Fruit fly (Drosophila melanogaster) whole organism, embryonic: ENCODE data around the gene CG14803.

Source experiments
- CG11695 ChIP-seq: fragments of 200-800 bp; sonication (Bioruptor generic); IDR thresholded peaks from 3 replicates; pipeline ENCODE4 v1.3.6; 2022; ENCODE audit warnings: missing biosample characterization, missing genetic modification characterization
- CG3163 ChIP-seq: fragments of 200-800 bp; sonication (Bioruptor generic); optimal IDR thresholded peaks from 3 replicates; lab custom pipeline; 2016; ENCODE audit warnings: missing biosample characterization, missing genetic modification characterization
- CG33557 ChIP-seq: fragments of 200-800 bp; sonication (Bioruptor generic); optimal IDR thresholded peaks from 2 replicates; lab custom pipeline; 2019; ENCODE audit warnings: missing biosample characterization, mild to moderate bottlenecking, missing genetic modification characterization, moderate library complexity
- Dad ChIP-seq: fragments of 200-800 bp; sonication (Bioruptor generic); optimal IDR thresholded peaks from 3 replicates; lab custom pipeline; 2016; ENCODE audit warnings: missing biosample characterization, missing genetic modification characterization
- bcd ChIP-seq: fragments of 200-800 bp; sonication (Bioruptor generic); optimal IDR thresholded peaks from 2 replicates; lab custom pipeline; 2017; ENCODE audit warnings: missing biosample characterization, mild to moderate bottlenecking, missing genetic modification characterization
- cas ChIP-seq: fragments of 200-800 bp; sonication (Bioruptor generic); IDR thresholded peaks from 2 replicates; pipeline ENCODE4 v1.3.6; 2022; ENCODE audit warnings: missing biosample characterization, missing genetic modification characterization
- jing ChIP-seq: fragments of 200-800 bp; sonication (Bioruptor generic); optimal IDR thresholded peaks from 2 replicates; lab custom pipeline; 2018; ENCODE audit warnings: missing biosample characterization, mild to moderate bottlenecking, missing genetic modification characterization
- kay ChIP-seq: fragments of 200-800 bp; sonication (Bioruptor generic); optimal IDR thresholded peaks from 2 replicates; lab custom pipeline; 2016; ENCODE audit warnings: missing biosample characterization, missing genetic modification characterization
- psq ChIP-seq: fragments of 200-800 bp; sonication (Bioruptor generic); optimal IDR thresholded peaks from 2 replicates; lab custom pipeline; 2017; ENCODE audit warnings: missing biosample characterization, missing genetic modification characterization

DNA sequence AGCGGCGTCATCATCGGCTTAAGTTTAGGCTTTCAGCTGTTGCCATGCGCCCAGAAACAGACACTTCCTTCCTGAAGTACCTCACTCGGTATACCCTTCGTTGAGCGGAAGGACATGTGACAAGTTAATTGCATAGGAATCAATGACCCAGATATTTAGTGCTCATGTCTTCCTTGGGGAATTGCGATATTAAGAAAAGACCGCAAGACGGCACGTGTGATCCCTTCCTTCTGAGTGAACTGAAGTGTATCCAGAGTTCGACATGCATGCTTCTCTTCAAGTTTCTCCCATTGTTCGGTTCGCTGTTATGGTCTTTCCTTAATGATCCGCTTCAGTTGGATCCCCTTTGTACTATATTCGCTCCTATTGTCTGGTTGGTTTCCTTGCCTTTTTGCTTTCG lies 28.1 kb upstream of the CG14803 start:
- TF ChIP-seq CG11695 (GFP tag; lab: Robert Waterston, UW): no peak
- no peak for TF ChIP-seq CG3163 (GFP tag; lab: Kevin White, UChicago)
- TF ChIP-seq jing (GFP tag; lab: Kevin White, UChicago): no peak
- TF ChIP-seq Dad (GFP tag; lab: Kevin White, UChicago): no peak
- TF ChIP-seq kay (GFP tag; lab: Kevin White, UChicago): no peak
- no peak for TF ChIP-seq psq (GFP tag; lab: Kevin White, UChicago)
- no peak for TF ChIP-seq CG33557 (GFP tag; lab: Kevin White, UChicago)
- no peak for TF ChIP-seq bcd
- no peak for TF ChIP-seq cas (GFP tag; lab: Robert Waterston, UW)
